Worm (Caenorhabditis elegans): ENCODE results near the gene ubc-9.

- TF ChIP-seq hif-1 (tag; optimal IDR thresholded peaks at IDR 0.05) (no peak), unc-39 (tag; optimal IDR thresholded peaks at IDR 0.05) (no peak), ama-1 (optimal IDR thresholded peaks at IDR 0.05) (no peak), dpl-1 (GFP tag; optimal IDR thresholded peaks at IDR 0.05) (no peak), mdl-1 (tag; optimal IDR thresholded peaks at IDR 0.05) (no peak), mes-2 (tag; optimal IDR thresholded peaks at IDR 0.05; ENCODE audit: poor library complexity, severe bottlenecking) (no peak), ceh-62 (tag; optimal IDR thresholded peaks at IDR 0.05) (no peak), fkh-10 (GFP tag; optimal IDR thresholded peaks at IDR 0.05) (no peak), lin-29 (GFP tag; IDR thresholded peaks at IDR 0.05) (no peak)
Observed at ce11 chrIV:4673332-4673731, 22.5 kb downstream of the ubc-9 start.

Data from whole organism, L4 larva.